Worm (Caenorhabditis elegans): ENCODE measurements around the gene rbm-25.
"Not testable (repeated sequence)": the region's sequence is repeated elsewhere in the genome, so short reads cannot be mapped to it uniquely, and the experiment has no call there.

Gene rbm-25

ce11 chrV:12509922-12510582, 12.0 kb downstream of the rbm-25 start:
- peak; percentile 79 for TF ChIP-seq aha-1 (tag)
- peak; percentile 91 for TF ChIP-seq nhr-111 (GFP tag; optimal IDR thresholded peaks at IDR 0.05)
- TF ChIP-seq gei-8 (GFP tag; optimal IDR thresholded peaks at IDR 0.05) = peak; percentile 62
- peak in 1 of 2 experiments; percentile 87 for TF ChIP-seq unc-62 (GFP tag; optimal IDR thresholded peaks at IDR 0.05 in 1 of 2)
- not testable (repeated sequence) for TF ChIP-seq unc-62 (tag; optimal IDR thresholded peaks at IDR 0.05)
- TF ChIP-seq hlh-11 (tag; optimal IDR thresholded peaks at IDR 0.05) = peak; percentile 4
- peak; percentile 88 for TF ChIP-seq spr-3 (GFP tag; optimal IDR thresholded peaks at IDR 0.05)
- peak; percentile 1 for TF ChIP-seq F10B5.3 (tag; optimal IDR thresholded peaks at IDR 0.05)
- peak; percentile 51 for TF ChIP-seq Y5F2A.4 (GFP tag; optimal IDR thresholded peaks at IDR 0.05)
- TF ChIP-seq lir-3 (tag; optimal IDR thresholded peaks at IDR 0.05) = peak; percentile 3
- peak; percentile 76 for TF ChIP-seq sdz-12 (GFP tag; optimal IDR thresholded peaks at IDR 0.05)
- peak; percentile 28 for TF ChIP-seq mxl-3 (GFP tag; optimal IDR thresholded peaks at IDR 0.05)

ce11 chrV:12511946-12512345, 13.9 kb downstream of the rbm-25 start:
- TF ChIP-seq ztf-7 (tag; optimal IDR thresholded peaks at IDR 0.05) (no peak), nhr-237 (tag; optimal IDR thresholded peaks at IDR 0.05) (no peak), mxl-3 (GFP tag; optimal IDR thresholded peaks at IDR 0.05) (peak; percentile 51), nhr-28 (tag; optimal IDR thresholded peaks at IDR 0.05) (peak; percentile 45), ZK337.2 (GFP tag; IDR thresholded peaks at IDR 0.05) (no peak), aha-1 (tag) (peak; percentile 78)

- TF ChIP-seq ztf-11 (tag; optimal IDR thresholded peaks at IDR 0.05) = no peak
- TF ChIP-seq mep-1 (tag; optimal IDR thresholded peaks at IDR 0.05) = peak; percentile 21
- no peak for TF ChIP-seq unc-62 (GFP tag; optimal IDR thresholded peaks at IDR 0.05 in 1 of 2)
- TF ChIP-seq unc-62 (tag; optimal IDR thresholded peaks at IDR 0.05) = no peak
- TF ChIP-seq tra-1 (GFP tag; IDR thresholded peaks at IDR 0.05) = no peak
- no peak for TF ChIP-seq rbr-2 (tag; optimal IDR thresholded peaks at IDR 0.05)
- no peak for TF ChIP-seq egl-27 (tag; optimal IDR thresholded peaks at IDR 0.05)
- no peak for TF ChIP-seq mxl-2 (GFP tag; conservative IDR thresholded peaks at IDR 0.05)
- TF ChIP-seq jun-1 (tag; optimal IDR thresholded peaks at IDR 0.05) = no peak
- TF ChIP-seq Y75B8A.6 (GFP tag; IDR thresholded peaks at IDR 0.05) = no peak
- TF ChIP-seq hlh-30 (tag; optimal IDR thresholded peaks at IDR 0.05; ENCODE audit: insufficient read depth) = peak; percentile 84
- TF ChIP-seq attf-4 (tag; optimal IDR thresholded peaks at IDR 0.05) = no peak
- TF ChIP-seq mdt-29 (GFP tag; IDR thresholded peaks at IDR 0.05) = no peak
- TF ChIP-seq daf-16 (GFP tag; optimal IDR thresholded peaks at IDR 0.05) = peak in 1 of 2 experiments; percentile 31
- TF ChIP-seq daf-16 (tag; optimal IDR thresholded peaks at IDR 0.05) = peak; percentile 91
- TF ChIP-seq nhr-28 (tag; optimal IDR thresholded peaks at IDR 0.05) = peak; percentile 91
- no peak for TF ChIP-seq fos-1 (tag; optimal IDR thresholded peaks at IDR 0.05)
- TF ChIP-seq F10B5.3 (tag; optimal IDR thresholded peaks at IDR 0.05) = no peak
- no peak for TF ChIP-seq lin-38 (GFP tag; IDR thresholded peaks at IDR 0.05)
- peak; percentile 11 for TF ChIP-seq nhr-102 (tag; optimal IDR thresholded peaks at IDR 0.05)
- TF ChIP-seq ceh-62 (tag; optimal IDR thresholded peaks at IDR 0.05) = no peak
- no peak for TF ChIP-seq dmd-9 (GFP tag; IDR thresholded peaks at IDR 0.05)
- TF ChIP-seq Y105C5A.15 (GFP tag; IDR thresholded peaks at IDR 0.05) = no peak
- no peak for TF ChIP-seq unc-39 (tag; optimal IDR thresholded peaks at IDR 0.05)
- no peak for TF ChIP-seq R02D3.7 (tag; optimal IDR thresholded peaks at IDR 0.05)
- TF ChIP-seq pqm-1 (tag; optimal IDR thresholded peaks at IDR 0.05) = peak; percentile 94
- TF ChIP-seq nhr-76 (tag; optimal IDR thresholded peaks at IDR 0.05) = no peak
- TF ChIP-seq F49E8.2 (tag; optimal IDR thresholded peaks at IDR 0.05; ENCODE audit: borderline replicate concordance) = no peak
- TF ChIP-seq lir-3 (tag; optimal IDR thresholded peaks at IDR 0.05) = no peak
- TF ChIP-seq tag-97 (GFP tag; IDR thresholded peaks at IDR 0.05) = no peak
- no peak for TF ChIP-seq zip-2 (tag; optimal IDR thresholded peaks at IDR 0.05)
- TF ChIP-seq snpc-4 (tag; optimal IDR thresholded peaks at IDR 0.05) = no peak
- peak in 1 of 2 experiments; percentile 20 for TF ChIP-seq lsy-2 (tag; optimal IDR thresholded peaks at IDR 0.05)
- no peak for TF ChIP-seq ztf-7 (tag; optimal IDR thresholded peaks at IDR 0.05)
- no peak for TF ChIP-seq nhr-237 (tag; optimal IDR thresholded peaks at IDR 0.05)
- TF ChIP-seq T20F7.1 (GFP tag; optimal IDR thresholded peaks at IDR 0.05) = peak; percentile 50
- no peak for TF ChIP-seq nhr-10 (tag; optimal IDR thresholded peaks at IDR 0.05)
- TF ChIP-seq ama-1 (optimal IDR thresholded peaks at IDR 0.05) = no peak
- TF ChIP-seq zip-11 (GFP tag; IDR thresholded peaks at IDR 0.05) = no peak
Measured at ce11 chrV:12512773-12513172, 14.8 kb downstream of the rbm-25 start, which contains the start of the genes T28H10.2 and lgmn-1. TSS of gene T28H10.2 (minus strand) at chrV:12512949. TSS of gene lgmn-1 (plus strand) at chrV:12513056.
